Worm (Caenorhabditis elegans) whole organism, L4 larva: Measurements from ENCODE around the gene H05C05.4.

Experiments used
- ama-1 ChIP-seq: fragments of 150-350 bp; optimal IDR thresholded peaks from 2 replicates; lab custom pipeline; 2014; ENCODE audit warnings: inconsistent platforms, mixed read lengths
- dpl-1 ChIP-seq: fragments of 150-350 bp; optimal IDR thresholded peaks from 2 replicates; lab custom pipeline; 2014; ENCODE audit warnings: missing biosample characterization, missing genetic modification reagents, missing genetic modification characterization
- lin-39 ChIP-seq: fragments of 150-350 bp; optimal IDR thresholded peaks from 2 replicates; lab custom pipeline; 2014; ENCODE audit warnings: missing biosample characterization, missing genetic modification reagents, missing genetic modification characterization
- nhr-28 ChIP-seq: fragments of 150-350 bp; optimal IDR thresholded peaks from 2 replicates; lab custom pipeline; 2014; ENCODE audit warnings: missing biosample characterization, missing genetic modification characterization
- unc-62 ChIP-seq, 3 experiments: fragments of 150-350 bp in 1 of 3; sonication (generic microtip); optimal IDR thresholded peaks in 2 of 3; peaks in 1 of 3; 1 replicate in 1 of 3; 2 replicates in 2 of 3; lab custom pipeline; 2014 to 2017; ENCODE audit warnings: missing biosample characterization in 3 of 3, missing genetic modification characterization in 3 of 3, missing genetic modification reagents in 3 of 3, missing genotype in 1 of 3

DNA sequence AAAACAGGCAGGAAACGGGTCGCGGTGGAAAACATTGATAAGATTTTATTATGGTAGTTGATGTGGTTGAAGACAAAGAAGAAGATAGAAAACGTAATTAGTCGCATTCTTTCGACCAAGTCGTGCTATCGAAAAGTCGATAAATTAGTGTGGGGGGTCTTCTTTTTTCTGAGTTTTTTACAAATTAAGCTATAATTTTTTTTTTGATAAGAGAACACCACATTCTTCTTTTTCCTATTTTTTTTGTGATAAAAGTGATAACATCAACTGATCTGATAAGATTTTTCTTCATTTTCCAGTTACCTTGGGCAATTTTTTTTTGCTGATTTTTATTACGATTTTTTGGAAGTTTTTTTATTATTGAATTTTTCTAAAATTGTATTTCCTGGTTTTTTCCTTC is 34.9 kb upstream of the H05C05.4 start:
- TF ChIP-seq unc-62 (GFP tag; optimal IDR thresholded peaks at IDR 0.05 in 1 of 2; lab: Kevin White, UChicago) (no peak), unc-62 (tag; optimal IDR thresholded peaks at IDR 0.05; lab: Kevin White, UChicago) (no peak), ama-1 (lab: Kevin White, UChicago) (no peak), dpl-1 (no peak), lin-39 (tag; lab: Kevin White, UChicago) (no peak), nhr-28 (tag; lab: Kevin White, UChicago) (peak; percentile 12)
